Worm (Caenorhabditis elegans): ENCODE data around the gene mcd-1.

DNA sequence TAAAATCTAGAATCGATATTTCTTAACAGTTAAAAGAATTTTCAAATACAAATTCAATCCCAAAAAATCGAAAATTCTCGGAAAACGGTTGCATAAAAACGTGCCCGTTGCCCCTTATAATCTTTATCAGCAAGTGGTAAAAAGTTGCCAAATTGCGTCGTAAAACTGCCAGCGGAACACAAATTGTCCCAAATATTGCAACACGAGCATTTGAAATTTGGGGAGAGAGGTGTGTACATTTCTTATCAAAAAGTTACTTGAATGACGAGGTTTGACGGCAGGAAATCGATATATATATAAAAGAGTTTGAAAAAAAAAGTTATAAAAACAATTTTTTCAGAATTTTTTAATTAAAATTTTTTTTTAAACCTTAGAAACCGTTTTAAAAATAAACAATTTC is 42.3 kb upstream of the mcd-1 start:
- TF ChIP-seq dao-5 (tag; optimal IDR thresholded peaks at IDR 0.05) (no peak), W03F9.2 (tag; optimal IDR thresholded peaks at IDR 0.05) (no peak), him-1 (tag; optimal IDR thresholded peaks at IDR 0.05) (no peak)

All from whole organism, L4/young adult.